Worm (Caenorhabditis elegans) whole organism, L3 larva: ENCODE data around the gene sptl-1.

Source experiments
- ceh-16 ChIP-seq: sonication (generic microtip); optimal IDR thresholded peaks from 2 replicates; lab custom pipeline; 2017; ENCODE audit warnings: missing biosample characterization, missing genetic modification characterization
- ceh-28 ChIP-seq: fragments of 150-350 bp; optimal IDR thresholded peaks from 2 replicates; lab custom pipeline; 2014; ENCODE audit warnings: missing biosample characterization, missing genetic modification reagents, missing genetic modification characterization
- eor-1 ChIP-seq, 2 experiments: fragments of 150-350 bp; optimal IDR thresholded peaks; 2 replicates each; lab custom pipeline; 2014 to 2018; ENCODE audit warnings: missing biosample characterization in 2 of 2, missing genetic modification characterization in 2 of 2
- lin-15B ChIP-seq: fragments of 150-350 bp; optimal IDR thresholded peaks from 2 replicates; lab custom pipeline; 2014; ENCODE audit warnings: missing biosample characterization, missing genetic modification characterization
- mml-1 ChIP-seq: fragments of 150-350 bp; sonication (generic microtip); optimal IDR thresholded peaks from 3 replicates; lab custom pipeline; 2014; ENCODE audit warnings: missing biosample characterization, missing genetic modification characterization
- nfya-1 ChIP-seq: sonication (generic microtip); optimal IDR thresholded peaks from 2 replicates; lab custom pipeline; 2017; ENCODE audit warnings: missing genetic modification characterization, mild to moderate bottlenecking, missing compliant biosample characterization, antibody characterized with exemption, moderate library complexity; ENCODE audit not compliant: insufficient read depth
- nhr-11 ChIP-seq: fragments of 150-350 bp; optimal IDR thresholded peaks from 2 replicates; lab custom pipeline; 2014; ENCODE audit warnings: missing biosample characterization, missing genetic modification characterization
- nhr-237 ChIP-seq: fragments of 150-350 bp; optimal IDR thresholded peaks from 2 replicates; lab custom pipeline; 2014; ENCODE audit warnings: missing biosample characterization, missing genetic modification characterization
- nhr-43 ChIP-seq: sonication (generic microtip); optimal IDR thresholded peaks from 2 replicates; lab custom pipeline; 2016; ENCODE audit warnings: mild to moderate bottlenecking, missing genetic modification characterization, missing compliant biosample characterization; ENCODE audit not compliant: poor library complexity, severe bottlenecking
- nhr-76 ChIP-seq: fragments of 150-350 bp; sonication (generic microtip); optimal IDR thresholded peaks from 5 replicates; lab custom pipeline; 2014; ENCODE audit warnings: missing biosample characterization, missing genetic modification characterization
- nhr-77 ChIP-seq: fragments of 150-350 bp; optimal IDR thresholded peaks from 2 replicates; lab custom pipeline; 2014; ENCODE audit warnings: missing biosample characterization, missing genetic modification characterization
- sea-2 ChIP-seq: fragments of 150-350 bp; sonication (generic microtip); optimal IDR thresholded peaks from 4 replicates; lab custom pipeline; 2014; ENCODE audit warnings: missing biosample characterization, missing genetic modification reagents, missing genetic modification characterization
- unc-39 ChIP-seq: sonication (generic microtip); optimal IDR thresholded peaks from 4 replicates; lab custom pipeline; 2017; ENCODE audit warnings: missing biosample characterization, missing genetic modification characterization
- unc-62 ChIP-seq: fragments of 150-350 bp; sonication (generic microtip); optimal IDR thresholded peaks from 4 replicates; lab custom pipeline; 2014; ENCODE audit warnings: missing biosample characterization, missing genetic modification reagents, missing genetic modification characterization
- ztf-11 ChIP-seq: fragments of 150-350 bp; optimal IDR thresholded peaks from 2 replicates; lab custom pipeline; 2014; ENCODE audit warnings: missing biosample characterization, missing genetic modification characterization

Gene sptl-1

ce11 chrII:105889-106288 is 54.4 kb downstream of the sptl-1 start, which contains the start of gene txt-1:
txt-1 (plus strand) TSS chrII:106189.
- TF ChIP-seq unc-62 (no peak), nhr-43 (no peak), lin-15B (no peak), eor-1 (tag; optimal IDR thresholded peaks at IDR 0.05; lab: Kevin White, UChicago) (no peak), mml-1 (tag; lab: Kevin White, UChicago) (no peak), nhr-11 (tag; lab: Kevin White, UChicago) (no peak), nfya-1 (tag; lab: Kevin White, UChicago) (no peak), nhr-76 (tag; lab: Kevin White, UChicago) (no peak), ceh-16 (tag; lab: Kevin White, UChicago) (no peak), nhr-77 (tag; lab: Kevin White, UChicago) (no peak), sea-2 (GFP tag; lab: Kevin White, UChicago) (no peak), nhr-237 (no peak), unc-39 (tag; lab: Kevin White, UChicago) (no peak), ceh-28 (tag; lab: Kevin White, UChicago) (no peak), ztf-11 (tag; lab: Kevin White, UChicago) (no peak)
- TF ChIP-seq, all 47 proteins: peak for 0
